Worm (Caenorhabditis elegans) whole organism, L2 larva: ENCODE data around the gene glr-7.

Source experiments
- R02D3.7 ChIP-seq: fragments of 150-350 bp; optimal IDR thresholded peaks from 2 replicates; lab custom pipeline; 2014; ENCODE audit warnings: missing biosample characterization, missing genetic modification characterization
- alr-1 ChIP-seq: fragments of 150-350 bp; optimal IDR thresholded peaks from 2 replicates; lab custom pipeline; 2014; ENCODE audit warnings: missing biosample characterization, missing genetic modification characterization
- aly-2 ChIP-seq: fragments of 150-350 bp; optimal IDR thresholded peaks from 2 replicates; lab custom pipeline; 2014; ENCODE audit warnings: missing biosample characterization, missing genetic modification characterization
- ama-1 ChIP-seq: fragments of 150-350 bp; optimal IDR thresholded peaks from 2 replicates; lab custom pipeline; 2018; ENCODE audit warnings: inconsistent platforms
- blmp-1 ChIP-seq: sonication (generic microtip); optimal IDR thresholded peaks from 2 replicates; lab custom pipeline; 2017; ENCODE audit warnings: missing genetic modification characterization, mild to moderate bottlenecking, missing compliant biosample characterization, antibody characterized with exemption, moderate library complexity; ENCODE audit not compliant: insufficient read depth
- ceh-16 ChIP-seq: fragments of 150-350 bp; optimal IDR thresholded peaks from 2 replicates; lab custom pipeline; 2014; ENCODE audit warnings: missing biosample characterization, missing genetic modification characterization
- ceh-82 ChIP-seq: fragments of 150-350 bp; optimal IDR thresholded peaks from 2 replicates; lab custom pipeline; 2014; ENCODE audit warnings: missing biosample characterization, missing genetic modification characterization
- crh-2 ChIP-seq: sonication (generic microtip); optimal IDR thresholded peaks from 2 replicates; lab custom pipeline; 2017; ENCODE audit warnings: missing biosample characterization, missing genetic modification characterization
- lin-13 ChIP-seq: fragments of 150-350 bp; optimal IDR thresholded peaks from 2 replicates; lab custom pipeline; 2014; ENCODE audit warnings: missing biosample characterization, missing genetic modification reagents, missing genetic modification characterization
- nhr-12 ChIP-seq: fragments of 150-350 bp; optimal IDR thresholded peaks from 2 replicates; lab custom pipeline; 2014; ENCODE audit warnings: missing biosample characterization, missing genetic modification characterization
- unc-39 ChIP-seq: fragments of 150-350 bp; optimal IDR thresholded peaks from 2 replicates; lab custom pipeline; 2014; ENCODE audit warnings: missing biosample characterization, missing genetic modification characterization
- unc-62 ChIP-seq: fragments of 150-350 bp; optimal IDR thresholded peaks from 2 replicates; lab custom pipeline; 2014; ENCODE audit warnings: missing biosample characterization, missing genetic modification reagents, missing genetic modification characterization
- zag-1 ChIP-seq: fragments of 150-350 bp; optimal IDR thresholded peaks from 2 replicates; lab custom pipeline; 2014; ENCODE audit warnings: missing biosample characterization, missing genetic modification characterization
- ztf-11 ChIP-seq: sonication (generic microtip); optimal IDR thresholded peaks from 2 replicates; lab custom pipeline; 2017; ENCODE audit warnings: missing biosample characterization, missing genetic modification characterization

DNA sequence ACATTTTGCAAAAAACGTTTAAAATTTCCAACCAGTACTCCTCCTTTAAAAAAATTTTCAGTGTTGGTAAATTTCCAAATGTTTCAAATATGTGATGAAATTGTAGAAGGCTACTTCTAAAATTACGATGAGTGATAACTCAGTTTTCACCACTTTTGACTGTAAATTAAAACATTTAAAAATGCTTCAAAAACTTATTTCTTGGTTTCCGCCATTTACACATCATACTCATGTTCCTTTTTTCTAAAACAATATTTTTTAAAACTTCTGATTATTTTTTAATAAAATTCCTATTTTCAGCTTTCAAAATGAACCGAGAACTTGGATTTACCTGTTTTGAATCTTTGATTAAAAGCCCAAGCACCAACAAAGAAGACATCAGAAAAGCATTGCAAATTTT lies 16.0 kb downstream of the glr-7 start, which contains the start of gene C43H6.4:
- TF ChIP-seq alr-1 (no peak), unc-62 (GFP tag; lab: Kevin White, UChicago) (no peak), ceh-82 (no peak), ama-1 (no peak), R02D3.7 (tag; lab: Kevin White, UChicago) (no peak), ceh-16 (no peak), unc-39 (tag; lab: Kevin White, UChicago) (no peak), zag-1 (no peak), ztf-11 (tag; lab: Kevin White, UChicago) (no peak), lin-13 (GFP tag; lab: Kevin White, UChicago) (no peak), blmp-1 (tag; lab: Kevin White, UChicago) (no peak), aly-2 (tag; lab: Kevin White, UChicago) (no peak), nhr-12 (no peak), crh-2 (tag; lab: Kevin White, UChicago) (no peak)
